Worm (Caenorhabditis elegans) whole organism, late embryonic: Measurements from ENCODE around the gene osgn-1.
A peak's percentile ranks its signal among the peaks of the same experiment; 100 is the strongest.

Source experiments
- C08G9.2 ChIP-seq: sonication (generic microtip); optimal IDR thresholded peaks from 2 replicates; lab custom pipeline; 2016; ENCODE audit warnings: mild to moderate bottlenecking, missing genetic modification characterization, moderate library complexity, missing compliant biosample characterization
- C38D4.7 ChIP-seq: fragments of 200-800 bp; sonication (Bioruptor generic); optimal IDR thresholded peaks from 2 replicates; lab custom pipeline; 2018; ENCODE audit warnings: mild to moderate bottlenecking, missing genetic modification characterization, moderate library complexity, missing compliant biosample characterization
- F13H6.1 ChIP-seq: sonication (generic microtip); optimal IDR thresholded peaks from 2 replicates; lab custom pipeline; 2016; ENCODE audit warnings: missing genetic modification characterization, missing compliant biosample characterization
- K02D7.2 ChIP-seq: sonication (generic microtip); optimal IDR thresholded peaks from 2 replicates; lab custom pipeline; 2017; ENCODE audit warnings: mild to moderate bottlenecking, missing genetic modification characterization, missing compliant biosample characterization
- K09A11.1 ChIP-seq: sonication (generic microtip); optimal IDR thresholded peaks from 2 replicates; lab custom pipeline; 2017; ENCODE audit warnings: antibody characterized with exemption, mild to moderate bottlenecking, missing genetic modification characterization, missing compliant biosample characterization; ENCODE audit not compliant: insufficient read depth
- T23F11.4 ChIP-seq: fragments of 200-800 bp; sonication (Bioruptor generic); optimal IDR thresholded peaks from 2 replicates; lab custom pipeline; 2018; ENCODE audit warnings: mild to moderate bottlenecking, missing genetic modification characterization, missing compliant biosample characterization
- Y22D7AL.16 ChIP-seq: sonication (generic microtip); optimal IDR thresholded peaks from 2 replicates; lab custom pipeline; 2016; ENCODE audit warnings: missing genetic modification characterization, missing compliant biosample characterization
- ahr-1 ChIP-seq: sonication (generic microtip); optimal IDR thresholded peaks from 2 replicates; lab custom pipeline; 2016; ENCODE audit warnings: missing genetic modification characterization, missing compliant biosample characterization
- ceh-19 ChIP-seq: fragments of 200-800 bp; sonication (Bioruptor generic); optimal IDR thresholded peaks from 2 replicates; lab custom pipeline; 2018; ENCODE audit warnings: mild to moderate bottlenecking, missing genetic modification characterization, missing compliant biosample characterization
- ceh-2 ChIP-seq: sonication (generic microtip); optimal IDR thresholded peaks from 2 replicates; lab custom pipeline; 2016; ENCODE audit warnings: missing genotype, missing genetic modification characterization, missing compliant biosample characterization
- ceh-22 ChIP-seq: sonication (generic microtip); optimal IDR thresholded peaks from 2 replicates; lab custom pipeline; 2017; ENCODE audit warnings: missing biosample characterization, missing genetic modification characterization
- ceh-30 ChIP-seq: fragments of 150-350 bp; optimal IDR thresholded peaks from 2 replicates; lab custom pipeline; 2014; ENCODE audit warnings: missing biosample characterization, missing genetic modification characterization
- ceh-31 ChIP-seq: sonication (generic microtip); optimal IDR thresholded peaks from 2 replicates; lab custom pipeline; 2016; ENCODE audit warnings: missing genetic modification characterization, missing compliant biosample characterization
- ceh-34 ChIP-seq: sonication (generic microtip); optimal IDR thresholded peaks from 2 replicates; lab custom pipeline; 2016; ENCODE audit warnings: mild to moderate bottlenecking, missing genetic modification characterization, missing compliant biosample characterization
- ceh-48 ChIP-seq: sonication (generic microtip); optimal IDR thresholded peaks from 2 replicates; lab custom pipeline; 2016; ENCODE audit warnings: missing genetic modification characterization, inconsistent platforms, missing compliant biosample characterization
- ceh-6 ChIP-seq: fragments of 200-800 bp; sonication (Bioruptor generic); optimal IDR thresholded peaks from 2 replicates; lab custom pipeline; 2018; ENCODE audit warnings: mild to moderate bottlenecking, missing genetic modification characterization, missing compliant biosample characterization
- dmd-4 ChIP-seq: sonication (generic microtip); optimal IDR thresholded peaks from 2 replicates; lab custom pipeline; 2016; ENCODE audit warnings: borderline replicate concordance, missing genetic modification characterization, missing compliant biosample characterization
- dve-1 ChIP-seq: sonication (generic microtip); optimal IDR thresholded peaks from 2 replicates; lab custom pipeline; 2017; ENCODE audit warnings: antibody characterized with exemption, mild to moderate bottlenecking, missing genetic modification characterization, missing compliant biosample characterization
- elt-4 ChIP-seq: sonication (generic microtip); optimal IDR thresholded peaks from 2 replicates; lab custom pipeline; 2016; ENCODE audit warnings: missing genetic modification characterization, missing compliant biosample characterization
- fkh-10 ChIP-seq: fragments of 150-350 bp; optimal IDR thresholded peaks from 2 replicates; lab custom pipeline; 2014; ENCODE audit warnings: missing biosample characterization, missing genetic modification reagents, missing genetic modification characterization
- gmeb-2 ChIP-seq: sonication (generic microtip); optimal IDR thresholded peaks from 2 replicates; lab custom pipeline; 2016; ENCODE audit warnings: missing genetic modification characterization, inconsistent platforms, missing compliant biosample characterization
- hlh-13 ChIP-seq: fragments of 200-800 bp; sonication (Bioruptor generic); optimal IDR thresholded peaks from 2 replicates; lab custom pipeline; 2018; ENCODE audit warnings: mild to moderate bottlenecking, missing genetic modification characterization, missing compliant biosample characterization
- hlh-15 ChIP-seq: sonication (generic microtip); optimal IDR thresholded peaks from 2 replicates; lab custom pipeline; 2016; ENCODE audit warnings: missing genetic modification characterization, missing compliant biosample characterization
- hlh-30 ChIP-seq: sonication (generic microtip); optimal IDR thresholded peaks from 2 replicates; lab custom pipeline; 2017; ENCODE audit warnings: antibody characterized with exemption, missing genetic modification characterization, missing compliant biosample characterization; ENCODE audit not compliant: insufficient read depth
- hlh-8 ChIP-seq: sonication (generic microtip); optimal IDR thresholded peaks from 2 replicates; lab custom pipeline; 2016; ENCODE audit warnings: missing genotype, missing genetic modification characterization, missing compliant biosample characterization
- lim-6 ChIP-seq: sonication (generic microtip); optimal IDR thresholded peaks from 2 replicates; lab custom pipeline; 2016; ENCODE audit warnings: missing genetic modification characterization, missing compliant biosample characterization
- lin-11 ChIP-seq: fragments of 200-800 bp; sonication (Bioruptor generic); optimal IDR thresholded peaks from 2 replicates; lab custom pipeline; 2018; ENCODE audit warnings: mild to moderate bottlenecking, missing genetic modification characterization, missing compliant biosample characterization
- madf-2 ChIP-seq: sonication (generic microtip); optimal IDR thresholded peaks from 2 replicates; lab custom pipeline; 2017; ENCODE audit warnings: missing genetic modification characterization, missing compliant biosample characterization
- nfya-1 ChIP-seq: sonication (generic microtip); optimal IDR thresholded peaks from 2 replicates; lab custom pipeline; 2017; ENCODE audit warnings: missing genetic modification characterization, mild to moderate bottlenecking, missing compliant biosample characterization, antibody characterized with exemption, moderate library complexity
- nhr-232 ChIP-seq: sonication (generic microtip); optimal IDR thresholded peaks from 2 replicates; lab custom pipeline; 2016; ENCODE audit warnings: missing genetic modification characterization, missing compliant biosample characterization
- npax-4 ChIP-seq: sonication (generic microtip); optimal IDR thresholded peaks from 2 replicates; lab custom pipeline; 2016; ENCODE audit warnings: missing genetic modification characterization, missing compliant biosample characterization
- pha-2 ChIP-seq: sonication (generic microtip); optimal IDR thresholded peaks from 2 replicates; lab custom pipeline; 2017; ENCODE audit warnings: mild to moderate bottlenecking, missing genetic modification characterization, missing compliant biosample characterization
- pha-4 ChIP-seq: fragments of 150-350 bp; optimal IDR thresholded peaks from 2 replicates; lab custom pipeline; 2018; ENCODE audit warnings: missing biosample characterization, missing genetic modification reagents, missing genetic modification characterization
- rnt-1 ChIP-seq: sonication (generic microtip); optimal IDR thresholded peaks from 2 replicates; lab custom pipeline; 2016; ENCODE audit warnings: missing genetic modification characterization, missing compliant biosample characterization
- sox-2 ChIP-seq: fragments of 200-800 bp; sonication (Bioruptor generic); IDR thresholded peaks from 2 replicates; pipeline ENCODE4 v1.3.6; 2022; ENCODE audit warnings: missing genetic modification reagents, missing genetic modification characterization, missing compliant biosample characterization
- tbx-2 ChIP-seq: sonication (generic microtip); optimal IDR thresholded peaks from 2 replicates; lab custom pipeline; 2016; ENCODE audit warnings: missing genetic modification characterization, missing compliant biosample characterization
- tbx-7 ChIP-seq: sonication (generic microtip); optimal IDR thresholded peaks from 2 replicates; lab custom pipeline; 2016; ENCODE audit warnings: missing genotype, missing genetic modification characterization, missing compliant biosample characterization
- unc-42 ChIP-seq: sonication (generic microtip); optimal IDR thresholded peaks from 2 replicates; lab custom pipeline; 2016; ENCODE audit warnings: missing genotype, missing genetic modification characterization, missing compliant biosample characterization
- unc-55 ChIP-seq: sonication (generic microtip); optimal IDR thresholded peaks from 2 replicates; lab custom pipeline; 2017; ENCODE audit warnings: missing biosample characterization, missing genetic modification reagents, missing genetic modification characterization
- unc-86 ChIP-seq: sonication (generic microtip); optimal IDR thresholded peaks from 2 replicates; lab custom pipeline; 2016; ENCODE audit warnings: missing genetic modification characterization, missing compliant biosample characterization

The osgn-1 gene

DNA sequence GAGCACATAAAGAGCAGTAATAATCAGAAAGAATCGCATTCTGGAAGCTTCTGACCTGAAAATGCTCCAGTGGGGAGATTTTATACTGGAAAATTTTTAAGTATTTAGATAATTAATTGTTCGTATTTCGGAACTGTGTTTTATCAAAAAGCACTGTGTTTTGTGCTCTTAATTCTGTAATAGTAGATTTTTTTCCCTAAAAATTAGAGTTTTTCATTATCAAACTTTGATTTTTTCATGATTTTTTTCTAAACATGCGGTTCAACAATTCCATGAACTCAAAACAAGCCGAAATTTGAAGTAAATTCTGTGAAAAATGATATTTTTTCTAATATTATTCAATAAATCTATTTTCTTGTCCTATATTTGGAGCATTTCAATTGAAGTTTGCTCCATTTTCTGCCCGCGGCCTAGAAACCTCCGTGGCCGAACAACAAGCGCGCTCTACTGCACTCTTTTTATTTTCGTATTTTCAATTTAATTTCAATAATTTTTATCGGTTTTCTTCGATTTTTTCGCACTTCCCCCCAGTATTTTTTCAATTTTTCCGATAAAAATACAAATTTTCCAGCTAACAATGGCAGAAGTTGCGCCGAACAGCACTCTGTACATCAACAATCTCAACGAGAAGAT is 35.5 kb upstream of the osgn-1 start, which contains the start of the genes K08D10.13 and rnp-2:
Gene K08D10.13, minus strand, starts transcription at position 51 of the 633 bp plus-strand sequence.
Gene rnp-2, plus strand, starts transcription at position 546 of the 633 bp plus-strand sequence.
- peak; percentile 63 for TF ChIP-seq C08G9.2
- no peak for TF ChIP-seq lin-11 (tag; lab: Kevin White, UChicago)
- TF ChIP-seq ahr-1: no peak
- no peak for TF ChIP-seq hlh-15 (tag; lab: Kevin White, UChicago)
- TF ChIP-seq Y22D7AL.16 (tag; lab: Kevin White, UChicago): no peak
- no peak for TF ChIP-seq dve-1 (tag; lab: Kevin White, UChicago)
- TF ChIP-seq unc-86 (tag; lab: Kevin White, UChicago): no peak
- no peak for TF ChIP-seq madf-2 (tag; lab: Kevin White, UChicago)
- TF ChIP-seq tbx-7 (tag; lab: Kevin White, UChicago): peak; percentile 28
- TF ChIP-seq ceh-34 (tag; lab: Kevin White, UChicago): no peak
- peak; percentile 36 for TF ChIP-seq ceh-2 (tag; lab: Kevin White, UChicago)
- TF ChIP-seq unc-42 (tag; lab: Kevin White, UChicago): peak; percentile 63
- peak; percentile 35 for TF ChIP-seq tbx-2 (tag; lab: Kevin White, UChicago)
- TF ChIP-seq lim-6 (tag; lab: Kevin White, UChicago): no peak
- TF ChIP-seq nfya-1: peak; percentile 18
- no peak for TF ChIP-seq sox-2 (GFP tag; lab: Robert Waterston, UW)
- TF ChIP-seq ceh-48: no peak
- no peak for TF ChIP-seq ceh-30
- no peak for TF ChIP-seq K02D7.2 (tag; lab: Kevin White, UChicago)
- no peak for TF ChIP-seq hlh-30 (tag; lab: Kevin White, UChicago)
- TF ChIP-seq ceh-31: peak; percentile 57
- TF ChIP-seq gmeb-2 (tag; lab: Kevin White, UChicago): no peak
- no peak for TF ChIP-seq fkh-10 (GFP tag; lab: Kevin White, UChicago)
- TF ChIP-seq ceh-6 (GFP tag; lab: Kevin White, UChicago): no peak

DNA sequence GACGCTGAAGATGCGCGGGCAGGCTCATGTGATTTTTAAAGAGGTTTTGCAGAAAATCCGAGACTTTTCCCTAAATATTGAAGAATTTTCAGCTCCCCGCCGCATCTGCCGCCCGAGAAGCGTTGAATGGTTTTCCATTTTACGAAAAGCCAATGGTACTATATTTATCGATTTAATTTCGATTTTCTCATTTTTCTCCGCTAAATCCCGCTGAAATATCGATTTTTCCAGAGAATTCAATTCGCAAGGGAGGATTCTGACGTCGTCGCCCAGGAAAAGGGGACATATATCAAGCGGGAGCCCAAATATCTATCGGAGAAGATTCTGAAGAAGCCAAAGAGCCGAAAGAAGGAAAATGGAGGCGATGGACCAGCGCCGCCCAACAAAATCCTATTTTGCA is 34.9 kb upstream of the osgn-1 start:
- TF ChIP-seq pha-2 (tag; lab: Kevin White, UChicago): no peak
- TF ChIP-seq npax-4 (tag; lab: Kevin White, UChicago): no peak
- TF ChIP-seq elt-4 (tag; lab: Kevin White, UChicago): no peak
- TF ChIP-seq ceh-19 (GFP tag; lab: Kevin White, UChicago): no peak
- no peak for TF ChIP-seq lin-11 (tag; lab: Kevin White, UChicago)
- TF ChIP-seq K09A11.1: no peak

- no peak for TF ChIP-seq unc-55
- TF ChIP-seq T23F11.4: no peak
- TF ChIP-seq F13H6.1 (tag; lab: Kevin White, UChicago): no peak
- no peak for TF ChIP-seq nhr-232 (tag; lab: Kevin White, UChicago)
- TF ChIP-seq pha-4 (tag; lab: Kevin White, UChicago): no peak
- no peak for TF ChIP-seq rnt-1 (tag; lab: Kevin White, UChicago)
- TF ChIP-seq ceh-22 (tag; lab: Kevin White, UChicago): no peak
- no peak for TF ChIP-seq dmd-4 (tag; lab: Kevin White, UChicago)
- no peak for TF ChIP-seq hlh-8
- no peak for TF ChIP-seq hlh-13 (GFP tag; lab: Kevin White, UChicago)
- no peak for TF ChIP-seq C38D4.7 (GFP tag; lab: Kevin White, UChicago)
- TF ChIP-seq, all 69 proteins: peak for 0
These were observed 33.4 kb upstream of the osgn-1 start, which contains the start of gene rnp-3 for ce11 chrIV:4173789-4174188. TSS of gene rnp-3 (plus strand) at chrIV:4174089.
